Worm (Caenorhabditis elegans) whole organism, mixed stage, embryonic: Measurements from ENCODE around the gene T25D1.3.

ENCODE experiments used
- ceh-39 ChIP-seq: fragments of 150-350 bp; optimal IDR thresholded peaks from 2 replicates; lab custom pipeline; 2014; ENCODE audit warnings: missing biosample characterization, missing genetic modification characterization
- lsy-2 ChIP-seq: fragments of 150-350 bp; optimal IDR thresholded peaks from 2 replicates; lab custom pipeline; 2014; ENCODE audit warnings: missing biosample characterization, missing genetic modification characterization
- nhr-237 ChIP-seq: fragments of 150-350 bp; optimal IDR thresholded peaks from 2 replicates; lab custom pipeline; 2014; ENCODE audit warnings: missing biosample characterization, missing genetic modification characterization
- snpc-4 ChIP-seq: fragments of 150-350 bp; optimal IDR thresholded peaks from 2 replicates; lab custom pipeline; 2014; ENCODE audit warnings: missing biosample characterization, missing genetic modification characterization

DNA sequence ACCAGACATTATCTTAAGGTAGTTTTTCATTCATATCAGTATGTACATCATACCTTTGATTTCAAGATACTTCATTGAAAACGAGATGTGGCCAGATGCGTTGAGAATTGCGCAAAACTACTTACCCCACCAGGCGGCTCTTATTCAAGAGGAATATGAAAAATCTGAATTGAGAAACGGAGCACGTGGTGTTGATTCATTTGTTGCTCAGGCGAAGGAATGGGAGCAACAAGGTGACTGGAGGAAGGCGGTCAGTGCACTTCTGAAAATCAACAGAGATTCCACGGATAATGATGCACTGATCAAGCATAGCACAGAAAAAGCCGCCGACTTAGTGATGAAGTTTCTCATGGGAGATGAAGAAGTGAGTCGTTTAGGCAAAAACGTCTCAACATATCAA is 42.8 kb downstream of the T25D1.3 start:
- TF ChIP-seq lsy-2 (tag; lab: Kevin White, UChicago) (no peak), ceh-39 (tag; lab: Kevin White, UChicago) (no peak), nhr-237 (tag; lab: Kevin White, UChicago) (no peak), snpc-4 (no peak)
